Fruit fly (Drosophila melanogaster) whole organism, embryonic: Measurements from ENCODE around the gene Pph13.

Source experiments
- Awh ChIP-seq: fragments of 200-800 bp; sonication (Bioruptor generic); IDR thresholded peaks from 2 replicates; pipeline ENCODE4, ENCODE4 v1.3.6; 2022; ENCODE audit warnings: missing biosample characterization, missing genetic modification characterization
- CG10267 ChIP-seq: fragments of 200-800 bp; sonication (Bioruptor generic); optimal IDR thresholded peaks from 2 replicates; lab custom pipeline; 2018; ENCODE audit warnings: missing biosample characterization, mild to moderate bottlenecking, missing genetic modification characterization, moderate library complexity
- CG11398 ChIP-seq: fragments of 200-800 bp; sonication (Bioruptor generic); optimal IDR thresholded peaks from 2 replicates; lab custom pipeline; 2016; ENCODE audit warnings: missing biosample characterization, missing genetic modification characterization
- CG12391 ChIP-seq: fragments of 200-800 bp; sonication (Bioruptor generic); optimal IDR thresholded peaks from 3 replicates; lab custom pipeline; 2018; ENCODE audit warnings: missing biosample characterization, mild to moderate bottlenecking, missing genetic modification characterization, moderate library complexity
- CG15479 ChIP-seq: fragments of 200-800 bp; sonication (Bioruptor generic); optimal IDR thresholded peaks from 3 replicates; lab custom pipeline; 2019; ENCODE audit warnings: missing biosample characterization, mild to moderate bottlenecking, missing genetic modification characterization, moderate library complexity
- CG16813 ChIP-seq: fragments of 200-800 bp; sonication (Bioruptor generic); IDR thresholded peaks from 3 replicates; pipeline ENCODE4 v1.3.6; 2022; ENCODE audit warnings: missing biosample characterization, missing genetic modification characterization; ENCODE audit not compliant: partially characterized antibody
- CG16815 ChIP-seq: fragments of 200-800 bp; sonication (Bioruptor generic); optimal IDR thresholded peaks from 3 replicates; lab custom pipeline; 2017; ENCODE audit warnings: missing biosample characterization, mild to moderate bottlenecking, missing genetic modification characterization
- CG17186 ChIP-seq: fragments of 200-800 bp; sonication (Bioruptor generic); optimal IDR thresholded peaks from 3 replicates; lab custom pipeline; 2017; ENCODE audit warnings: missing biosample characterization, missing genetic modification reagents, missing genetic modification characterization
- CG17829 ChIP-seq: fragments of 200-800 bp; optimal IDR thresholded peaks from 2 replicates; lab custom pipeline; 2019; ENCODE audit warnings: missing biosample characterization, mild to moderate bottlenecking, missing genetic modification characterization, moderate library complexity
- CG31365 ChIP-seq: fragments of 200-800 bp; sonication (Bioruptor generic); optimal IDR thresholded peaks from 2 replicates; lab custom pipeline; 2018; ENCODE audit warnings: missing biosample characterization, mild to moderate bottlenecking, missing genetic modification characterization
- CG33213 ChIP-seq: fragments of 200-800 bp; sonication (Bioruptor generic); optimal IDR thresholded peaks from 3 replicates; lab custom pipeline; 2016; ENCODE audit warnings: missing biosample characterization, missing genetic modification characterization
- CG3407 ChIP-seq: fragments of 200-800 bp; sonication (Bioruptor generic); optimal IDR thresholded peaks from 2 replicates; lab custom pipeline; 2018; ENCODE audit warnings: missing biosample characterization, mild to moderate bottlenecking, missing genetic modification characterization
- CG5245 ChIP-seq: fragments of 200-800 bp; sonication (Bioruptor generic); optimal IDR thresholded peaks from 3 replicates; lab custom pipeline; 2016; ENCODE audit warnings: missing biosample characterization, missing genetic modification characterization
- CG8281 ChIP-seq: fragments of 200-800 bp; sonication (Bioruptor generic); optimal IDR thresholded peaks from 2 replicates; lab custom pipeline; 2018; ENCODE audit warnings: missing biosample characterization, mild to moderate bottlenecking, missing genetic modification characterization, moderate library complexity
- CHES-1-like ChIP-seq: fragments of 200-800 bp; sonication (Bioruptor generic); optimal IDR thresholded peaks from 2 replicates; lab custom pipeline; 2016; ENCODE audit warnings: missing biosample characterization, missing genetic modification characterization
- CrebB ChIP-seq: fragments of 200-800 bp; sonication (Bioruptor generic); optimal IDR thresholded peaks from 3 replicates; lab custom pipeline; 2018; ENCODE audit warnings: missing biosample characterization, mild to moderate bottlenecking, missing genetic modification characterization
- D ChIP-seq, 2 experiments: fragments of 200-800 bp in 1 of 2; fragments of >200 bp in 1 of 2; sonication (Bioruptor generic) in 1 of 2; optimal IDR thresholded peaks; 2 replicates in 1 of 2; 3 replicates in 1 of 2; lab custom pipeline; 2017; ENCODE audit warnings: mild to moderate bottlenecking in 1 of 2, missing biosample characterization in 1 of 2, missing genetic modification characterization in 1 of 2, missing genetic modification reagents in 1 of 2
- Deaf1 ChIP-seq: fragments of 200-800 bp; optimal IDR thresholded peaks from 3 replicates; lab custom pipeline; 2019; ENCODE audit warnings: missing biosample characterization, mild to moderate bottlenecking, missing genetic modification characterization, moderate library complexity
- Dek ChIP-seq: fragments of 200-800 bp; sonication (Bioruptor generic); optimal IDR thresholded peaks from 3 replicates; lab custom pipeline; 2019; ENCODE audit warnings: missing biosample characterization, mild to moderate bottlenecking, missing genetic modification characterization, moderate library complexity
- Dip2 ChIP-seq: fragments of 200-800 bp; sonication (Bioruptor generic); IDR thresholded peaks from 2 replicates; pipeline ENCODE4 v1.3.6; 2022; ENCODE audit warnings: missing biosample characterization, missing genetic modification characterization
- Fer3 ChIP-seq: fragments of 200-800 bp; sonication (Bioruptor generic); optimal IDR thresholded peaks from 2 replicates; lab custom pipeline; 2018; ENCODE audit warnings: missing biosample characterization, mild to moderate bottlenecking, missing genetic modification characterization, moderate library complexity
- HHEX ChIP-seq: fragments of 200-800 bp; sonication (Bioruptor generic); optimal IDR thresholded peaks from 3 replicates; lab custom pipeline; 2017; ENCODE audit warnings: missing biosample characterization, mild to moderate bottlenecking, missing genetic modification characterization, missing genetic modification reagents
- Sin3A ChIP-seq: fragments of >200 bp; optimal IDR thresholded peaks from 2 replicates; lab custom pipeline; 2018
- Sox100B ChIP-seq: fragments of 200-800 bp; sonication (Bioruptor generic); optimal IDR thresholded peaks from 3 replicates; lab custom pipeline; 2018; ENCODE audit warnings: missing biosample characterization, mild to moderate bottlenecking, missing genetic modification characterization
- Stat92E ChIP-seq, 3 experiments: fragments of >200 bp in 2 of 3; fragments of 200-800 bp in 1 of 3; sonication (Bioruptor generic) in 1 of 3; optimal IDR thresholded peaks; 2 replicates each; lab custom pipeline; 2017 to 2019; ENCODE audit warnings: missing biosample characterization in 3 of 3, missing genetic modification characterization in 3 of 3, mild to moderate bottlenecking in 1 of 3, moderate library complexity in 1 of 3
- Tbp ChIP-seq: fragments of >200 bp; optimal IDR thresholded peaks from 2 replicates; lab custom pipeline; 2018; ENCODE audit warnings: missing biosample characterization, missing genetic modification characterization
- ab ChIP-seq: fragments of 200-800 bp; sonication (Bioruptor generic); optimal IDR thresholded peaks from 2 replicates; lab custom pipeline; 2016; ENCODE audit warnings: missing biosample characterization, missing genetic modification characterization
- bowl ChIP-seq: fragments of 200-800 bp; sonication (Bioruptor generic); IDR thresholded peaks from 2 replicates; pipeline ENCODE4 v1.3.6; 2022; ENCODE audit warnings: missing biosample characterization, missing genetic modification characterization
- cad ChIP-seq: fragments of >200 bp; optimal IDR thresholded peaks from 2 replicates; lab custom pipeline; 2017; ENCODE audit warnings: missing biosample characterization, missing genetic modification characterization
- cg ChIP-seq: fragments of 200-800 bp; sonication (Bioruptor generic); optimal IDR thresholded peaks from 3 replicates; lab custom pipeline; 2019; ENCODE audit warnings: missing biosample characterization, mild to moderate bottlenecking, missing genetic modification characterization, moderate library complexity
- chif ChIP-seq, 2 experiments: fragments of 200-800 bp; sonication (Bioruptor generic); optimal IDR thresholded peaks; 3 replicates each; lab custom pipeline; 2016; ENCODE audit warnings: missing biosample characterization in 2 of 2, missing genetic modification characterization in 2 of 2
- chinmo ChIP-seq: fragments of 200-800 bp; sonication (Bioruptor generic); IDR thresholded peaks from 4 replicates; pipeline ENCODE4 v1.3.6; 2022; ENCODE audit warnings: missing biosample characterization, missing genetic modification characterization; ENCODE audit not compliant: partially characterized antibody
- crol ChIP-seq: fragments of 200-800 bp; sonication (Bioruptor generic); IDR thresholded peaks from 2 replicates; pipeline ENCODE4 v1.3.6; 2022; ENCODE audit warnings: missing biosample characterization, missing genetic modification characterization
- dmrt99B ChIP-seq: fragments of 200-800 bp; sonication (Bioruptor generic); optimal IDR thresholded peaks from 2 replicates; lab custom pipeline; 2018; ENCODE audit warnings: missing biosample characterization, mild to moderate bottlenecking, missing genetic modification characterization, moderate library complexity
- esg ChIP-seq: fragments of 200-800 bp; sonication (Bioruptor generic); conservative IDR thresholded peaks from 2 replicates; pipeline ENCODE4 v1.3.6; 2022; ENCODE audit warnings: missing biosample characterization, missing genetic modification characterization
- fd3F ChIP-seq: fragments of 200-800 bp; sonication (Bioruptor generic); optimal IDR thresholded peaks from 2 replicates; lab custom pipeline; 2018; ENCODE audit warnings: missing biosample characterization, mild to moderate bottlenecking, missing genetic modification characterization, moderate library complexity
- gcm ChIP-seq: fragments of 200-800 bp; sonication (Bioruptor generic); optimal IDR thresholded peaks from 2 replicates; lab custom pipeline; 2019; ENCODE audit warnings: missing biosample characterization, mild to moderate bottlenecking, missing genetic modification characterization, moderate library complexity
- ind ChIP-seq: fragments of 200-800 bp; sonication (Bioruptor generic); optimal IDR thresholded peaks from 3 replicates; lab custom pipeline; 2016; ENCODE audit warnings: missing biosample characterization, missing genetic modification characterization
- lab ChIP-seq: fragments of 200-800 bp; sonication (Bioruptor generic); optimal IDR thresholded peaks from 3 replicates; lab custom pipeline; 2017; ENCODE audit warnings: missing biosample characterization, missing genetic modification characterization, mild to moderate bottlenecking, moderate library complexity, missing genetic modification reagents
- lbe ChIP-seq: fragments of 200-800 bp; sonication (Bioruptor generic); optimal IDR thresholded peaks from 2 replicates; lab custom pipeline; 2016; ENCODE audit warnings: missing biosample characterization, mild to moderate bottlenecking, missing genetic modification characterization
- oc ChIP-seq: fragments of 200-800 bp; sonication (Bioruptor generic); optimal IDR thresholded peaks from 2 replicates; lab custom pipeline; 2018; ENCODE audit warnings: missing biosample characterization, mild to moderate bottlenecking, missing genetic modification characterization, moderate library complexity
- pfk ChIP-seq: fragments of 200-800 bp; sonication (Bioruptor generic); optimal IDR thresholded peaks from 2 replicates; lab custom pipeline; 2018; ENCODE audit warnings: missing biosample characterization, mild to moderate bottlenecking, missing genetic modification characterization, moderate library complexity
- prd ChIP-seq, 3 experiments: fragments of >200 bp in 2 of 3; fragments of 200-800 bp in 1 of 3; sonication (Bioruptor generic) in 1 of 3; optimal IDR thresholded peaks in 2 of 3; IDR thresholded peaks in 1 of 3; 2 replicates in 2 of 3; 3 replicates in 1 of 3; pipeline versions ENCODE4 v1.3.6 to Lab custom; 2017 to 2022; ENCODE audit warnings: missing biosample characterization in 1 of 3, missing genetic modification characterization in 1 of 3
- ranshi ChIP-seq: fragments of 200-800 bp; sonication (Bioruptor generic); IDR thresholded peaks from 2 replicates; pipeline ENCODE4 v1.3.6; 2022; ENCODE audit warnings: missing biosample characterization, missing genetic modification characterization
- sob ChIP-seq: fragments of 200-800 bp; sonication (Bioruptor generic); IDR thresholded peaks from 2 replicates; pipeline ENCODE4 v1.3.6; 2022; ENCODE audit warnings: missing biosample characterization, missing genetic modification characterization
- sqz ChIP-seq: fragments of 200-800 bp; sonication (Bioruptor generic); optimal IDR thresholded peaks from 3 replicates; lab custom pipeline; 2018; ENCODE audit warnings: missing biosample characterization, mild to moderate bottlenecking, missing genetic modification characterization
- unpg ChIP-seq: fragments of 200-800 bp; sonication (Bioruptor generic); optimal IDR thresholded peaks from 3 replicates; lab custom pipeline; 2018; ENCODE audit warnings: missing biosample characterization, mild to moderate bottlenecking, missing genetic modification characterization, moderate library complexity

Pph13 gene

DNA sequence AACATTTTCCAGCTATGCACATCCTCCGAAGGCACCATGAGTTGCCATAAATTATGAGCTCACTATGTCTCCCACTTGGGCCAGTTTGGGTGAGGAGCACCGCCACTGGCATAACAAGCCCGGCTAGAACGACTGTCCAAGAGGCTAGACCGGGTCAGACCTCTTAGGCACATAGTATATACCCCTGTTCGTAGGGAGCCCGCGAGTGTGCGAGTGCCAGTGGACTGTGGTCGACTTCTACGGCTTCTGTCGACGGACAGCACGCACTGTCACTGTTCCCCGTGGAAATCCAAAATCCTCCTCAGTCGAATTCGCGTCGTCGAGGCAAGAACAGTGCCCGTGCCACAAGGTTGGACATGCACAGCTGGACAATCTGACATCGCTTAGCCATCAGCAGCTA, at the start of gene Pph13:
TSS of gene Pph13 (plus strand) at position 301 of the 400 bp plus-strand sequence.
- TF ChIP-seq unpg (GFP tag; lab: Kevin White, UChicago) (no peak), CG3407 (GFP tag; lab: Kevin White, UChicago) (no peak), CrebB (tag; lab: Kevin White, UChicago) (no peak), Stat92E (GFP tag; optimal IDR thresholded peaks at IDR 0.05; lab: Kevin White, UChicago) (no peak), fd3F (GFP tag; lab: Kevin White, UChicago) (no peak), HHEX (GFP tag; lab: Kevin White, UChicago) (no peak), bowl (no peak), CHES-1-like (GFP tag; lab: Kevin White, UChicago) (no peak), chif (GFP tag; optimal IDR thresholded peaks at IDR 0.05; lab: Kevin White, UChicago) (no peak), sob (GFP tag; lab: Robert Waterston, UW) (no peak), CG5245 (GFP tag; lab: Kevin White, UChicago) (no peak), Dek (tag; lab: Kevin White, UChicago) (no peak), dmrt99B (tag; lab: Kevin White, UChicago) (no peak), Dip2 (no peak), ind (GFP tag; lab: Kevin White, UChicago) (no peak), Awh (GFP tag; lab: Robert Waterston, UW) (no peak), CG33213 (GFP tag; lab: Kevin White, UChicago) (no peak), D (optimal IDR thresholded peaks at IDR 0.05; lab: Kevin White, UChicago) (no peak), D (GFP tag; optimal IDR thresholded peaks at IDR 0.05; lab: Kevin White, UChicago) (no peak), Fer3 (tag; lab: Kevin White, UChicago) (no peak)

DNA sequence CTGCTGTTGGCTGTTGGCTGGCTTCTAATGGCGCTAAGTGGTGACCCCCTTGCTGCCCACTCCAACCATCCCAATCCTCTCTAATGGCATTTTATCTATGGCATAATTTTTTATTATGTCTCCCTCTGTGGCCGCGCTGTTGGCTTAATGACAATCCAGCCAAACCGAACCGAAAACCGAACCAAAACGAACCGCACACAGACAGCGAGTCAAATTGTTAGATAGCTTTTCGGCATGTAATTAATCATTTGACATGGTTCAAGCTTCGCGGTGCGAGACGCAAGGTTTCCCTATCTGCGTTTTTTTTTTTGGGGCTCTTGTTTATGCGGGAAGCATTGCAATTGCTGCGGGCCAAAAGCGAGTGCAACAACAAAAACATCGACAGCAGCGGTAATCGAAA, 49.6 kb upstream of the Pph13 start:
- TF ChIP-seq CG31365: no peak
- no peak for TF ChIP-seq CG15479 (GFP tag; lab: Kevin White, UChicago)
- no peak for TF ChIP-seq CG17186 (GFP tag; lab: Kevin White, UChicago)
- TF ChIP-seq ab (GFP tag; lab: Kevin White, UChicago): no peak
- peak; percentile 50 for TF ChIP-seq gcm (GFP tag; lab: Kevin White, UChicago)
- no peak for TF ChIP-seq CG10267 (tag; lab: Kevin White, UChicago)
- peak; percentile 57 for TF ChIP-seq lab
- peak; percentile 5; the same call in 1 of the 2 replicates for TF ChIP-seq crol (GFP tag; lab: Robert Waterston, UW)
- no peak for TF ChIP-seq CG17829 (tag; lab: Kevin White, UChicago)
- peak; percentile 7 for TF ChIP-seq oc (tag; lab: Kevin White, UChicago)
- 0 out of 4 replicates have a peak, but pooled peaks have one; percentile 36 for TF ChIP-seq chinmo
- peak; percentile 74 for TF ChIP-seq Deaf1 (tag; lab: Kevin White, UChicago)
- peak; percentile 44 for TF ChIP-seq sqz (GFP tag; lab: Kevin White, UChicago)
- TF ChIP-seq, all 482 proteins: peak for 7

DNA sequence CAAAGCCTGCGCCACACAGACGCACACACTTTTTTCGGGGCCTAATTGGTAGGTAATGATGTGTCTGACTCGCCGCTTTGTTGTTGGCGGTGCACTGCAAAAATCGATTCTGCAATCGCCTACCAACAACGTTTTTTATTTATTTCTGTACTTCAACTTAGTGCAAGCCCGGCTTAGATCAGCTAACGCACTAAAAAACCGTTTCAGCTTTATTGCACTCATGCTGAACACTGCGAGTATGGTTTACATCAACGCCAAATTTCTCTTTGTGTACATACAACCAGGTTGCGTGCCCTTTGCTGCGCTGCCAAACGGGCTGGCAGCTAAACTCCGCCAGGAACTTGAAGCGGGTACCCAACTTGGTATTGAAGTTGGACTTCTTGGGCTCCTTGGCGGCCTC, 47.0 kb upstream of the Pph13 start:
- no peak for TF ChIP-seq cg
- peak; percentile 4 for TF ChIP-seq lab
- TF ChIP-seq CG16815 (GFP tag; lab: Kevin White, UChicago): no peak
- TF ChIP-seq CG12391 (tag; lab: Kevin White, UChicago): peak; percentile 12
- TF ChIP-seq cad (GFP tag; lab: Kevin White, UChicago): no peak
- TF ChIP-seq Dip2: no peak
- TF ChIP-seq CG11398 (GFP tag; lab: Kevin White, UChicago): no peak
- no peak for TF ChIP-seq CG16813 (GFP tag; lab: Robert Waterston, UW)
- TF ChIP-seq Tbp: no peak
- TF ChIP-seq Sox100B (GFP tag; lab: Kevin White, UChicago): no peak
- no peak for TF ChIP-seq sob (GFP tag; lab: Robert Waterston, UW)
- no peak for TF ChIP-seq ranshi
- peak; percentile 75 for TF ChIP-seq lbe (GFP tag; lab: Kevin White, UChicago)
- peak; percentile 34; the same call in 1 of the 2 replicates for TF ChIP-seq esg (GFP tag; lab: Robert Waterston, UW)
- TF ChIP-seq Sin3A (lab: Kevin White, UChicago): no peak
- no peak for TF ChIP-seq CG8281 (tag; lab: Kevin White, UChicago)
- TF ChIP-seq pfk (GFP tag; lab: Kevin White, UChicago): no peak
- TF ChIP-seq prd (optimal IDR thresholded peaks at IDR 0.05; lab: Kevin White, UChicago): no peak
- peak; percentile 66 for TF ChIP-seq prd (GFP tag; IDR thresholded peaks at IDR 0.05; lab: Robert Waterston, UW)
